Worm (Caenorhabditis elegans) whole organism, L3 larva: ENCODE results near the gene srv-25.
A peak's percentile ranks its signal among the peaks of the same experiment; 100 is the strongest.

Source experiments
- ZK546.5 ChIP-seq: sonication (generic microtip); optimal IDR thresholded peaks from 2 replicates; lab custom pipeline; 2017; ENCODE audit warnings: missing biosample characterization, missing genetic modification characterization
- aly-2 ChIP-seq: fragments of 150-350 bp; optimal IDR thresholded peaks from 2 replicates; lab custom pipeline; 2014; ENCODE audit warnings: missing biosample characterization, missing genetic modification characterization
- ama-1 ChIP-seq: fragments of 150-350 bp; optimal IDR thresholded peaks from 2 replicates; lab custom pipeline; 2018
- ceh-16 ChIP-seq: sonication (generic microtip); optimal IDR thresholded peaks from 2 replicates; lab custom pipeline; 2017; ENCODE audit warnings: missing biosample characterization, missing genetic modification characterization
- ceh-28 ChIP-seq: fragments of 150-350 bp; optimal IDR thresholded peaks from 2 replicates; lab custom pipeline; 2014; ENCODE audit warnings: missing biosample characterization, missing genetic modification reagents, missing genetic modification characterization
- ceh-82 ChIP-seq: fragments of 150-350 bp; optimal IDR thresholded peaks from 2 replicates; lab custom pipeline; 2014; ENCODE audit warnings: missing biosample characterization, missing genetic modification characterization
- ceh-9 ChIP-seq: sonication (generic microtip); optimal IDR thresholded peaks from 2 replicates; lab custom pipeline; 2018; ENCODE audit warnings: missing biosample characterization, missing genetic modification characterization
- egl-27 ChIP-seq: sonication (generic microtip); optimal IDR thresholded peaks from 4 replicates; lab custom pipeline; 2017; ENCODE audit warnings: missing biosample characterization, missing genetic modification reagents, missing genetic modification characterization
- elt-2 ChIP-seq: sonication (generic microtip); optimal IDR thresholded peaks from 2 replicates; lab custom pipeline; 2016; ENCODE audit warnings: missing genetic modification reagents, mild to moderate bottlenecking, missing genetic modification characterization, missing compliant biosample characterization
- elt-3 ChIP-seq, 3 experiments: fragments of 150-350 bp in 1 of 3; sonication (generic microtip) in 2 of 3; optimal IDR thresholded peaks; 2 replicates in 2 of 3; 4 replicates in 1 of 3; lab custom pipeline; 2014 to 2017; ENCODE audit warnings: missing biosample characterization in 3 of 3, missing genetic modification characterization in 3 of 3
- fkh-10 ChIP-seq: sonication (generic microtip); optimal IDR thresholded peaks from 2 replicates; lab custom pipeline; 2017; ENCODE audit warnings: missing biosample characterization, missing genetic modification reagents, missing genetic modification characterization
- fkh-2 ChIP-seq: fragments of 150-350 bp; optimal IDR thresholded peaks from 2 replicates; lab custom pipeline; 2014; ENCODE audit warnings: missing biosample characterization, missing genetic modification reagents, missing genetic modification characterization
- hmg-11 ChIP-seq: sonication (generic microtip); optimal IDR thresholded peaks from 2 replicates; lab custom pipeline; 2016; ENCODE audit warnings: missing genetic modification characterization, missing compliant biosample characterization
- lin-15B ChIP-seq: fragments of 150-350 bp; optimal IDR thresholded peaks from 2 replicates; lab custom pipeline; 2014; ENCODE audit warnings: missing biosample characterization, missing genetic modification characterization
- lin-39 ChIP-seq: fragments of 150-350 bp; optimal IDR thresholded peaks from 2 replicates; lab custom pipeline; 2018; ENCODE audit warnings: missing biosample characterization, missing genetic modification reagents, missing genetic modification characterization
- nhr-12 ChIP-seq: fragments of 150-350 bp; optimal IDR thresholded peaks from 2 replicates; lab custom pipeline; 2014; ENCODE audit warnings: missing biosample characterization, missing genetic modification characterization
- nhr-23 ChIP-seq: fragments of 150-350 bp; optimal IDR thresholded peaks from 2 replicates; lab custom pipeline; 2014; ENCODE audit warnings: missing biosample characterization, missing genetic modification reagents, missing genetic modification characterization
- nhr-237 ChIP-seq: fragments of 150-350 bp; optimal IDR thresholded peaks from 2 replicates; lab custom pipeline; 2014; ENCODE audit warnings: missing biosample characterization, missing genetic modification characterization
- nhr-25 ChIP-seq: sonication (generic microtip); optimal IDR thresholded peaks from 2 replicates; lab custom pipeline; 2017; ENCODE audit warnings: missing biosample characterization, missing genetic modification characterization
- nhr-28 ChIP-seq: fragments of 150-350 bp; optimal IDR thresholded peaks from 2 replicates; lab custom pipeline; 2014; ENCODE audit warnings: missing biosample characterization, missing genetic modification characterization
- nhr-43 ChIP-seq: sonication (generic microtip); optimal IDR thresholded peaks from 2 replicates; lab custom pipeline; 2016; ENCODE audit warnings: mild to moderate bottlenecking, missing genetic modification characterization, missing compliant biosample characterization; ENCODE audit not compliant: poor library complexity, severe bottlenecking
- nhr-76 ChIP-seq: fragments of 150-350 bp; sonication (generic microtip); optimal IDR thresholded peaks from 5 replicates; lab custom pipeline; 2014; ENCODE audit warnings: missing biosample characterization, missing genetic modification characterization
- pha-4 ChIP-seq: fragments of 150-350 bp; optimal IDR thresholded peaks from 2 replicates; lab custom pipeline; 2014; ENCODE audit warnings: missing biosample characterization, missing genetic modification reagents, missing genetic modification characterization
- pqm-1 ChIP-seq: fragments of 150-350 bp; optimal IDR thresholded peaks from 2 replicates; lab custom pipeline; 2017; ENCODE audit warnings: missing biosample characterization, missing genetic modification characterization, inconsistent platforms
- sea-2 ChIP-seq: fragments of 150-350 bp; sonication (generic microtip); optimal IDR thresholded peaks from 4 replicates; lab custom pipeline; 2014; ENCODE audit warnings: missing biosample characterization, missing genetic modification reagents, missing genetic modification characterization
- skn-1 ChIP-seq: fragments of 150-350 bp; optimal IDR thresholded peaks from 2 replicates; lab custom pipeline; 2014; ENCODE audit warnings: missing biosample characterization, missing genetic modification characterization
- snpc-4 ChIP-seq: fragments of 150-350 bp; optimal IDR thresholded peaks from 2 replicates; lab custom pipeline; 2014; ENCODE audit warnings: missing biosample characterization, missing genetic modification characterization
- tbx-2 ChIP-seq: sonication (generic microtip); optimal IDR thresholded peaks from 2 replicates; lab custom pipeline; 2016; ENCODE audit warnings: mild to moderate bottlenecking, missing genetic modification characterization, missing compliant biosample characterization
- unc-39 ChIP-seq: sonication (generic microtip); optimal IDR thresholded peaks from 4 replicates; lab custom pipeline; 2017; ENCODE audit warnings: missing biosample characterization, missing genetic modification characterization
- unc-62 ChIP-seq: fragments of 150-350 bp; sonication (generic microtip); optimal IDR thresholded peaks from 4 replicates; lab custom pipeline; 2014; ENCODE audit warnings: missing biosample characterization, missing genetic modification reagents, missing genetic modification characterization
- zag-1 ChIP-seq: fragments of 150-350 bp; optimal IDR thresholded peaks from 2 replicates; lab custom pipeline; 2014; ENCODE audit warnings: missing biosample characterization, missing genetic modification characterization
- ztf-11 ChIP-seq: fragments of 150-350 bp; optimal IDR thresholded peaks from 2 replicates; lab custom pipeline; 2014; ENCODE audit warnings: missing biosample characterization, missing genetic modification characterization

The srv-25 gene

DNA sequence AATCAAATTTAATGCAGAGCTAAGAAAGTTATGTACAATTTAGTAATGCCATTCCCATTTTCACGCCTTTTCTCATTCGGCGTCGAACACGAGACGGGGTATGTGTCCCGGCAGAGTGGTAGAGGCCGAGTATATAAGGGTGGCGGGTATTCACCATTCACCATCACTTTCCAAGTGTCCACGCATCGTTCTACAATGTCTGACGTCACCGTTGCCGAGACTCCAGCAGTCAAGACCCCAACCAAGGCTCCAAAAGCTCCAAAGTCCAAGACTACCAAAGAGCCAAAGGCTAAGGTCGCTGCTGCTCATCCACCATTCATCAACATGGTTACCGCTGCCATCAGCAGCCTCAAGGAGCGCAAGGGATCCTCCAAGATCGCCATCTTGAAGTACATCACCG lies 9.5 kb downstream of the srv-25 start, which contains the start of gene hil-2:
TSS of gene hil-2 (plus strand) at position 160 of the 400 bp plus-strand sequence.
- TF ChIP-seq nhr-23 (tag; lab: Kevin White, UChicago) = no peak
- peak; percentile 23 for TF ChIP-seq lin-39

DNA sequence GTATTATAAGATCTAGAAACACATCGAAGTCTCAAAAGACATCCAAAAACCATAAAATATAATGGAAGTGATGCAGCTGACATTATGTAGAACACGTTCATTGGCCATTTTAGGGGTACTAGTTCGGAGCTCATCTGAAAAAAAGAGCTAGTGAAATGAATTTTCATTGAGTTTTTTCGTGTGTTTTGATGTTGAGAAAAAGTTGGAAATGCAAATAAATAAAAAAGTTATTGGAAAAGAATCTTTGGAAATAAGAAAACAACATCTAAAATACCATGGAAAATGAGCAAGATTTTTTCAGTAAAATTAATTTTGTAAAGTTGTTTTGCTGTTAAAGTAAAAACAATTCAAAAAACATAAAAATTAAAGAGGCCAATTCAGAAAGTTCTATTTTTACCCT lies 12.8 kb downstream of the srv-25 start, which contains the start of gene srv-24:
TSS of gene srv-24 (minus strand) at position 101 of the 400 bp plus-strand sequence.
- no peak for TF ChIP-seq ceh-28 (tag; lab: Kevin White, UChicago)
- TF ChIP-seq ceh-16 (tag; lab: Kevin White, UChicago) = no peak
- no peak for TF ChIP-seq ceh-9 (tag; lab: Kevin White, UChicago)
- TF ChIP-seq nhr-25 (tag; lab: Kevin White, UChicago) = no peak
- TF ChIP-seq ama-1 (lab: Kevin White, UChicago) = no peak
- TF ChIP-seq ZK546.5 (tag; lab: Kevin White, UChicago) = no peak
- TF ChIP-seq nhr-12 (tag; lab: Kevin White, UChicago) = no peak
- no peak for TF ChIP-seq elt-2
- TF ChIP-seq snpc-4 (tag; lab: Kevin White, UChicago) = no peak

DNA sequence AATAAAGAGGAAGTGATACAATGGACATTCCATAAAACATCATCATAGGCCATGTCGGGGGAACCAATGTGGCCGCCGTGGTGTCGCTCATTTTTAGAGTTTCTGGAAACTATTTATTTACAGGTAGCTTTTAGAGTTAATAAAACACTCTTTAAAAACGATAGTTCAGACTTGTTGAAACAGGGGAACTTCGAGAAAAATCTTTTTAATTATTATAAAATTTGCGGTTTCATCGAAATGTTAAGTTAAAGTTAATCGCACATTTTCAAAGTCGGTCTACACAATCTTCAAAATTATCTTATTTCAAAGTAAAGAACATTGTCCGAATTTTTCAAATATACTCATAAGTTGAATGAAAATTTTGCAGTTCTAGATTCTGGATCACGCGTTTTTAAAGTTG lies 19.3 kb downstream of the srv-25 start, which contains the start of gene ops-1:
TSS of gene ops-1 (minus strand) at position 101 of the 400 bp plus-strand sequence.
- TF ChIP-seq zag-1 (tag; lab: Kevin White, UChicago) = no peak
- TF ChIP-seq fkh-2 (tag; lab: Kevin White, UChicago) = no peak
- TF ChIP-seq hmg-11 (tag; lab: Kevin White, UChicago) = no peak
- TF ChIP-seq nhr-43 = no peak
- TF ChIP-seq lin-39 = no peak
- no peak for TF ChIP-seq ceh-28 (tag; lab: Kevin White, UChicago)
- no peak for TF ChIP-seq nhr-237 (tag; lab: Kevin White, UChicago)
- TF ChIP-seq nhr-25 (tag; lab: Kevin White, UChicago) = no peak
- no peak for TF ChIP-seq pqm-1 (tag; lab: Kevin White, UChicago)
- TF ChIP-seq egl-27 (tag; lab: Kevin White, UChicago) = no peak
- TF ChIP-seq ztf-11 = no peak
- TF ChIP-seq nhr-28 (tag; lab: Kevin White, UChicago) = no peak
- TF ChIP-seq ceh-82 = no peak
- TF ChIP-seq fkh-10 (GFP tag; lab: Kevin White, UChicago) = no peak
- no peak for TF ChIP-seq aly-2
- no peak for TF ChIP-seq ZK546.5 (tag; lab: Kevin White, UChicago)
- no peak for TF ChIP-seq ama-1 (lab: Kevin White, UChicago)
- TF ChIP-seq, all 47 proteins: peak for 0

DNA sequence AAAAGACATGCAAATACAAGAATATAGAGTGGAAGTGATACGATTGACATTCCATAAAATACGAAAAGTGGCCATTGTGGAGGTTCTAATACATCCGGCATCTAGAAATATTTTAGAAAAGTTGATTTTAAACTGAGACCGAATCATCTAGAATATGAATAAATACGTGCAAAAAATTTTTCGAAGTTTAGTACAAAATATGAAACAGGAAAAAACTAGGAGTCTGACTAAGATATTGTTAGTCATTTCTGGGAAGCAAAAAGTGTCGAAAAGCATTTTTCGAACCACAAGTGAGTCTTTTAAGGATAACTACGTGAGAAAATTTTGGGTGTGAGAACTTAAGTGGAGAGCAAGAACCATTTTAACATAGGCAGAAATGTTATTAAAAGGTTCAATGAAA lies 21.4 kb downstream of the srv-25 start, which contains the start of gene srv-32:
TSS of gene srv-32 (minus strand) at position 101 of the 400 bp plus-strand sequence.
- TF ChIP-seq hmg-11 (tag; lab: Kevin White, UChicago) (no peak), ceh-82 (no peak), fkh-10 (GFP tag; lab: Kevin White, UChicago) (no peak), ztf-11 (no peak), sea-2 (no peak), elt-3 (tag; optimal IDR thresholded peaks at IDR 0.05; lab: Kevin White, UChicago) (no peak), ceh-16 (tag; lab: Kevin White, UChicago) (no peak), zag-1 (tag; lab: Kevin White, UChicago) (no peak), fkh-2 (tag; lab: Kevin White, UChicago) (no peak)

DNA sequence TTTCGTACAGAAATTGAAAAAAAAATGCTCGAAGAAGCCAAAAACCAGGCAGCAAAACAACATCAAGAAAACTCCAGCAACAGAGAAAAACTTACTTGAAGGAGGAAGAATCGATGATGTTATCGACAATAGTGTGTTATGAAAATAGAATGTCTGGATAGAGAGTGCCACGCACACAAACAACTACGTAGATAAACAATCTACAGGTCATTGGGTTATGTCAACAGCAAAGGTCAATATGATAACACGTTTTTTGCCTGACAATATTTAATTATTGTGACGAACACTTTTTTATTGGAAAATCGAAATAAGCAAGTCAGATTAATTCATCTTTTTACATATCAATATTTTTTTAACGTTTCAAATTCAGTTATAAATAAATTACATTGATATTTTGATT lies 24.1 kb downstream of the srv-25 start, which contains the start of gene sams-5:
TSS of gene sams-5 (minus strand) at position 131 of the 400 bp plus-strand sequence.
- TF ChIP-seq ceh-28 (tag; lab: Kevin White, UChicago) (no peak), nhr-12 (tag; lab: Kevin White, UChicago) (no peak), unc-62 (GFP tag; lab: Kevin White, UChicago) (no peak), fkh-10 (GFP tag; lab: Kevin White, UChicago) (no peak), nhr-28 (tag; lab: Kevin White, UChicago) (no peak), pha-4 (tag; lab: Kevin White, UChicago) (peak; percentile 72)
- TF ChIP-seq, all 47 proteins: peak for 1

DNA sequence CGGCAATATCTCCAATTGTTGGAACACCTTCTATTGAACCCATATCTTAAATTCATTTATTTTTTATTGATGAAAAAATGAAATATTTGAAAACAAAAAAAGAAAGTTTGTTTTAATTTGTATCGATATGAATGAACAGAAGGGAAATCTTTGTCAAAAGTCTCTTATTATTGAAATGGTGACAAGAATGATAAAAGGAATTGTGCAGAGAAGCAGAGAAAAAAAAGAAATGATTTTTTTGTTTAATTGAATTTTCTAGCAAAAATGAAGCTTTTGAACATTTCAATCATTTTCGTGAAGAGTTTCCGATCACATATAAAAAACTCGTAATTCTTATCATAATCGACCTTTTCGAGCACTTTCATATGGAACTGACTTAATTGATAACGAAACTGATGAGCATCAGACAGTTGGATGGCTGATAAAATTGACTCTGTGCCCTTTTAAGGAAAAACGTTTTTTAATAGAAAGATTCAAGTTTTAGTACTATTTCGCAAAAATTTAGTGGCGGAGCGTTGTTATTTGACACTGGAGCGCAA lies 27.8 kb downstream of the srv-25 start, which contains the start of the genes aat-4 and T13A10.1:
TSS of gene aat-4 (minus strand) at position 51 of the 539 bp plus-strand sequence.
TSS of gene T13A10.1 (plus strand) at position 411 of the 539 bp plus-strand sequence.
- TF ChIP-seq elt-3 (tag; optimal IDR thresholded peaks at IDR 0.05; lab: Kevin White, UChicago) = no peak
- TF ChIP-seq sea-2 = no peak
- no peak for TF ChIP-seq egl-27 (tag; lab: Kevin White, UChicago)
- TF ChIP-seq tbx-2 = no peak
- TF ChIP-seq nhr-76 (tag; lab: Kevin White, UChicago) = no peak
- TF ChIP-seq ama-1 (lab: Kevin White, UChicago) = no peak
- no peak for TF ChIP-seq skn-1 (tag; lab: Kevin White, UChicago)
- TF ChIP-seq unc-39 (tag; lab: Kevin White, UChicago) = no peak
- TF ChIP-seq elt-2 = peak; percentile 85
- TF ChIP-seq fkh-2 (tag; lab: Kevin White, UChicago) = no peak
- TF ChIP-seq lin-15B (tag; lab: Kevin White, UChicago) = no peak
- TF ChIP-seq pqm-1 (tag; lab: Kevin White, UChicago) = peak; percentile 60
- TF ChIP-seq, all 47 proteins: peak for 2
